Worm (Caenorhabditis elegans): Measurements from ENCODE around the gene Y54F10BM.13.

DNA sequence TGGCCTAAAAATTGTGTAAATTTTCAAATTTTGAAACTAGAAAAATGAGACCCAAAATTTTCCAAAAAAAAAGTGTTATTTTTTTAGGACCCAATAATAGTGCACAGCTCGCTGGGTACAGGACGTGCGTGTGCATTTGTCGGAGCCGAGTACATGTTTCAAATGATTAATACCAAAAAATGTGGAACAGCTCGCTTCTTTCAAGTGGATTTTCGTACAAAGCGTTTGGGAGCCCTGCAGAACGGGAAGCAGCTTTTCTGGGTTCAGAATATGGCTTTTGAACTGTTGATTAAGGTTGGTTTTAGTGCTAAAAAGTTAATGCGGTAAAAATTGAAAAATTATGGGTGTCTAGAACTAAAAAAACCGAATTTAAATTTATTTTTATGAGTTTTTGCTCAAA is 42.6 kb downstream of the Y54F10BM.13 start:
- TF ChIP-seq ceh-43 (GFP tag; optimal IDR thresholded peaks at IDR 0.05): no peak
- TF ChIP-seq ces-1 (GFP tag; optimal IDR thresholded peaks at IDR 0.05): no peak
- no peak for TF ChIP-seq elt-3 (tag; optimal IDR thresholded peaks at IDR 0.05)
- no peak for TF ChIP-seq mls-2 (tag; optimal IDR thresholded peaks at IDR 0.05)

Measured in whole organism, mixed stage, embryonic.